Fruit fly (Drosophila melanogaster): ENCODE results near the gene bap.

dm6 chr3R:21403435-21403834, 14.8 kb downstream of the bap start, which contains the start of gene CG7907:
- TF ChIP-seq usp (GFP tag; optimal IDR thresholded peaks at IDR 0.05) (no peak), stc (GFP tag; IDR thresholded peaks at IDR 0.05) (no peak), Rfx (GFP tag; IDR thresholded peaks at IDR 0.05) (no peak), CG1792 (GFP tag; optimal IDR thresholded peaks at IDR 0.05) (no peak), CG18764 (GFP tag; optimal IDR thresholded peaks at IDR 0.05) (no peak), CG17359 (tag; optimal IDR thresholded peaks at IDR 0.05) (no peak)
